Fruit fly (Drosophila melanogaster): ENCODE results near the gene Dcr-1.

Gene Dcr-1

dm6 chr3R:22684044-22684947 is 56.6 kb downstream of the Dcr-1 start (continued):
- no peak for TF ChIP-seq CG6792 (GFP tag; optimal IDR thresholded peaks at IDR 0.05)

Measured in whole organism, prepupa.